Worm (Caenorhabditis elegans): Measurements from ENCODE around the gene Y71H2AM.3.

The Y71H2AM.3 gene

ce11 chrIII:2811410-2811809 lies 6.2 kb downstream of the Y71H2AM.3 start (continued):
- TF ChIP-seq nhr-27 (tag; optimal IDR thresholded peaks at IDR 0.05) (peak; percentile 49), lin-40 (tag; optimal IDR thresholded peaks at IDR 0.05) (peak; percentile 19), bed-1 (GFP tag; IDR thresholded peaks at IDR 0.05) (no peak), egl-18 (GFP tag; IDR thresholded peaks at IDR 0.05) (no peak), cebp-2 (GFP tag; IDR thresholded peaks at IDR 0.05) (no peak), dox-1 (GFP tag; IDR thresholded peaks at IDR 0.05) (no peak), dpff-1 (tag; optimal IDR thresholded peaks at IDR 0.05) (no peak), F55B11.4 (tag; optimal IDR thresholded peaks at IDR 0.05; ENCODE audit: borderline replicate concordance, insufficient read depth) (no peak), Y95B8A.8 (GFP tag; IDR thresholded peaks at IDR 0.05) (no peak), ccch-3 (GFP tag; optimal IDR thresholded peaks at IDR 0.05) (no peak), mes-4 (tag; optimal IDR thresholded peaks at IDR 0.05) (peak; percentile 48), aptf-2 (GFP tag; conservative IDR thresholded peaks at IDR 0.05) (no peak), gei-17 (GFP tag; optimal IDR thresholded peaks at IDR 0.05) (no peak), lsl-1 (GFP tag; optimal IDR thresholded peaks at IDR 0.05) (peak; percentile 19), akir-1 (GFP tag; optimal IDR thresholded peaks at IDR 0.05) (no peak), tbx-9 (tag; optimal IDR thresholded peaks at IDR 0.05; ENCODE audit: borderline replicate concordance) (no peak), dpl-1 (GFP tag; optimal IDR thresholded peaks at IDR 0.05) (no peak), ztf-28 (GFP tag; IDR thresholded peaks at IDR 0.05) (no peak), F37B4.10 (GFP tag; IDR thresholded peaks at IDR 0.05) (no peak), sea-2 (GFP tag; IDR thresholded peaks at IDR 0.05) (no peak), F52B5.7 (tag; optimal IDR thresholded peaks at IDR 0.05) (peak; percentile 89), F33H1.4 (GFP tag; IDR thresholded peaks at IDR 0.05) (no peak), ceh-40 (GFP tag; IDR thresholded peaks at IDR 0.05) (0 out of 2 replicates have a peak, but pooled peaks have one; percentile 17), fkh-3 (tag; optimal IDR thresholded peaks at IDR 0.05) (peak; percentile 52), ama-1 (optimal IDR thresholded peaks at IDR 0.05) (no peak), ama-1 (GFP tag; optimal IDR thresholded peaks at IDR 0.05) (peak in 1 of 2 experiments; percentile 14), hlh-26 (GFP tag; conservative IDR thresholded peaks at IDR 0.05) (no peak), ets-4 (GFP tag; optimal IDR thresholded peaks at IDR 0.05) (no peak), nfyb-1 (GFP tag; IDR thresholded peaks at IDR 0.05) (peak; percentile 24; the same call in 1 of the 2 replicates), hmg-1.2 (GFP tag; IDR thresholded peaks at IDR 0.05) (no peak), lin-26 (GFP tag; IDR thresholded peaks at IDR 0.05) (no peak), tlf-1 (GFP tag; optimal IDR thresholded peaks at IDR 0.05) (no peak), lin-35 (GFP tag; optimal IDR thresholded peaks at IDR 0.05) (peak in 1 of 3 experiments; percentile 27), D2030.7 (GFP tag; IDR thresholded peaks at IDR 0.05) (peak; percentile 42; the same call in 1 of the 2 replicates), ztf-18 (tag; optimal IDR thresholded peaks at IDR 0.05) (no peak), snpc-3.4 (tag; optimal IDR thresholded peaks at IDR 0.05) (no peak), let-607 (tag; optimal IDR thresholded peaks at IDR 0.05) (no peak), pbrm-1 (GFP tag; IDR thresholded peaks at IDR 0.05) (peak; percentile 52), nhr-179 (tag; optimal IDR thresholded peaks at IDR 0.05) (no peak), snpc-1.3 (tag; optimal IDR thresholded peaks at IDR 0.05; ENCODE audit: insufficient read depth) (no peak), egrh-3 (GFP tag; IDR thresholded peaks at IDR 0.05) (no peak), zim-3 (tag; optimal IDR thresholded peaks at IDR 0.05) (no peak), F10E7.11 (tag; optimal IDR thresholded peaks at IDR 0.05) (peak; percentile 67), repo-1 (tag; optimal IDR thresholded peaks at IDR 0.05) (peak; percentile 30), him-1 (tag; optimal IDR thresholded peaks at IDR 0.05) (peak; percentile 84), nfya-1 (tag; optimal IDR thresholded peaks at IDR 0.05; ENCODE audit: borderline replicate concordance, insufficient read depth) (no peak), B0019.2 (GFP tag; conservative IDR thresholded peaks at IDR 0.05) (no peak), ceh-91 (GFP tag; IDR thresholded peaks at IDR 0.05) (0 out of 2 replicates have a peak, but pooled peaks have one; percentile 31), madf-6 (GFP tag; IDR thresholded peaks at IDR 0.05) (peak; percentile 38)
